Fruit fly (Drosophila melanogaster) S2 (cell line): ENCODE data around the gene PH4alphaMP.

ENCODE experiments used
- CG8478 ChIP-seq: fragments of >200 bp; optimal IDR thresholded peaks from 2 replicates; lab custom pipeline; 2018
- CTCF ChIP-seq, 2 experiments: fragments of >200 bp; optimal IDR thresholded peaks; 2 replicates each; lab custom pipeline; 2018

PH4alphaMP gene

DNA sequence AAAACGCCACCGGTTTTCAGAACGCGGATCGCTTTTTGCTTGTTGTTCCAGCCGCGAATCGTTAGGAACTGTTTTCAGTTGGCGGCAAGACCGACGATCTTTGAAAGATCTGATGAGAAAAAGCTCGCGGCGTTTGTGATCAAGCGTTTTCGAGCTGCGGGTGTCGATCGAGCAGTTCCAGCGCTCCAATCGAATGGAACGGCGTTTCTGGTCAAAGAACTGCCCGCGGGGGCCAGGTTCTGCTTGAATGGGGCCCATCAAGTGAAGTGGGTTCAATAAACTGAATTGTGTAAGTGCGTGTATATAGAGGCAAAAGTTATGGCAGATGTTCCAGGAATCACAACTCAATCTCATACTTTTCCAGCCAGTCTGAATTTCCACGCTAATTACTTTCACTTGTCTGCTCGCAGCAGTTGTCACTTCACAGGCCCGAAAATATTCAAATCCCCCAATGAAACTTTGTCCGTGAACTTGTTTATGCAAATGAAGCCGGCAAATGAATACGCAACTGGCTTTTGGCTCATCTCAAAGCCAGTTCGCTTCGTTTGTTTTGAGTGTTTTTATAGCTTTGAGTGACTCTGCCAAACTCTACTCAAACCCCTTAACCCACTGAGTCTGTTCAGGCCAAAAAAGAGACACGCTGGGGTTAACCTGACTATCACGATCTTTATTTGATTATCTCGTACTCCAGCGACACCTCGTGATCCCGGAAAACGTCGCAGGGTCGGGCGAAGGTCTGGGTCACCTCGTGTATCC lies at the start of gene PH4alphaMP:
PH4alphaMP (minus strand) TSS at position 51 of the 756 bp plus-strand sequence.
- TF ChIP-seq CG8478 (lab: Kevin White, UChicago) (no peak), CTCF (optimal IDR thresholded peaks at IDR 0.05; lab: Kevin White, UChicago) (no peak)

DNA sequence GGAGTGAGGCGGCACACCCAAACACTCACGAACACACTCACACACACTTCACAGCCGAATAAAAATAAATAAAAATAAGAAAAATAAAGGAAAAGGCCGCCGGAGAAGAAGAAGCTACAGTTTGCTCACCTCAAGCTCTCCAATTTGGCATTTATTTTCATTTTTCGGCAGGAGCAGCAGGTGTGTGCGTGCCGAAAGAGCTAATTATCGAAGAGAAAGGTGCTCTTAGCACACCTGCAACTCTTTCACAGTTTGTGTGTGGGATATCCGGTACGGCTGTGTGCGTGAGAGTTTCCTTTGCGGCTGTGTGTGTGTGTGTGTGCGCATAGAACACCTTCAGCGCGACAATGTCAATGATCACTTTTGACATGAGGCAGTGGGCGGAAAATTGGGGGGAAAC lies 49.0 kb upstream of the PH4alphaMP start:
- TF ChIP-seq CTCF (optimal IDR thresholded peaks at IDR 0.05; lab: Kevin White, UChicago) (no peak), CG8478 (lab: Kevin White, UChicago) (no peak)

dm6 chr3R:30541469-30541868 lies 45.5 kb upstream of the PH4alphaMP start:
- TF ChIP-seq CG8478 (lab: Kevin White, UChicago) = no peak
- TF ChIP-seq CTCF (optimal IDR thresholded peaks at IDR 0.05; lab: Kevin White, UChicago) = no peak

dm6 chr3R:30540196-30540595 lies 44.2 kb upstream of the PH4alphaMP start:
- TF ChIP-seq CTCF (optimal IDR thresholded peaks at IDR 0.05; lab: Kevin White, UChicago) (no peak), CG8478 (lab: Kevin White, UChicago) (no peak)

DNA sequence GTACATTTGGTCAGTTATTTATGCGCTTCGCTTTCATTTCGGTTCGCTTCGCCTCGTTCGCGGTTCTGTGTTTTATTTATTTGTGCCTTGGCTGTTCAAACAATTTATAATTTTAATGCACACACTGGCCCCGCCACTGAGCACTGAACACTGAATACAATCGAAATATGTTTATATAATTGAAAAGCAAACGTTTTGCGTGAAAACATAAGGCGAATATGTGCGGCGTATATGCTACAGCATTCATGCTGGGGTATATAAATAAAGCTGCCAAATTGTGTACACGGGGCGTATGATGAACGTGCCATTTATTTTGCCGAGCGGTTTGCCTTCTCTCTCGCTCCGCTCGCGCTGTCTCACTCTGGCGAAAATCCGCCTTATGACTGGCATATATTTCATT lies 41.0 kb upstream of the PH4alphaMP start:
- TF ChIP-seq CG8478 (lab: Kevin White, UChicago) (no peak), CTCF (optimal IDR thresholded peaks at IDR 0.05; lab: Kevin White, UChicago) (no peak)

DNA sequence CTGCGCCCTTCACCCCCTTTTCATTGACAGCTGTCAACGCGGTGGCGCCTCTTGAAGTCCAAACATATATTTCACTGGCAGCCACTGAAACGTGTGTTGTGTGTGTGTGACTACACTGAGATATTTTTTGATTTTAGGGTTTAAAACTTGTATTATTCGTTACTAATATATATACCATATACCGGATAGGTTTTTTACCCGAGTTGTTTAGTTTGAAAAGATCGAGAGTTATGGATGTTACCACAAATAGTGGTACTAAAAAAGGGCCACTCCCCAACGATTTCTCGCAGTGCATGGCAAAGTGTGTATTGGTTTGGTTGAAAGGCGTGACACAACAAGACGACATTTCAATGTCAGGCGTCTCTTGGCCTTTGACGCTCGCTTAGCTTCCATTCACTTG lies 40.5 kb upstream of the PH4alphaMP start:
- TF ChIP-seq CG8478 (lab: Kevin White, UChicago) = no peak
- no peak for TF ChIP-seq CTCF (optimal IDR thresholded peaks at IDR 0.05; lab: Kevin White, UChicago)

DNA sequence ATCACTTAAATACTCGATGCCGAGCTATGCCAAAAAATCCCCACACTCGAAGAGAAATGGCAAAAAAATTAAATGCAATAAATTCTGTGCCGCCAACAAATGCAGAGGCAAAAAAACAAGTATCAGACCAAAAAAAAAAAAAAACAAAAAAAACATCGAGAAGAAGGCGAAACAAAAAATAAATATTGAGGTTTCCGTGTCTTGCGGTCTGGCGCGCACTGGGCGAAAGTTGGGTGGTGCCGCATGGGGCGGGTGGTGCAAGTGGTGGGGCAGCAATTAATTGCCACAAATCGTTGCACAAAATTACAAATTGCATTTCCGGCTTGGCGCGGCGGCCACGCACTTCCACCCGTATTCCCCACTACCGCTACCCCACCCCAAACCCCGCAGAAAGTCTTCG lies 38.5 kb upstream of the PH4alphaMP start:
- TF ChIP-seq CG8478 (lab: Kevin White, UChicago) (no peak), CTCF (optimal IDR thresholded peaks at IDR 0.05; lab: Kevin White, UChicago) (no peak)

dm6 chr3R:30531989-30532653 lies 36.2 kb upstream of the PH4alphaMP start, which contains the start of gene tmod:
TSS of gene tmod (plus strand) at chr3R:30532607.
- TF ChIP-seq CTCF (optimal IDR thresholded peaks at IDR 0.05; lab: Kevin White, UChicago) = no peak
- no peak for TF ChIP-seq CG8478 (lab: Kevin White, UChicago)

DNA sequence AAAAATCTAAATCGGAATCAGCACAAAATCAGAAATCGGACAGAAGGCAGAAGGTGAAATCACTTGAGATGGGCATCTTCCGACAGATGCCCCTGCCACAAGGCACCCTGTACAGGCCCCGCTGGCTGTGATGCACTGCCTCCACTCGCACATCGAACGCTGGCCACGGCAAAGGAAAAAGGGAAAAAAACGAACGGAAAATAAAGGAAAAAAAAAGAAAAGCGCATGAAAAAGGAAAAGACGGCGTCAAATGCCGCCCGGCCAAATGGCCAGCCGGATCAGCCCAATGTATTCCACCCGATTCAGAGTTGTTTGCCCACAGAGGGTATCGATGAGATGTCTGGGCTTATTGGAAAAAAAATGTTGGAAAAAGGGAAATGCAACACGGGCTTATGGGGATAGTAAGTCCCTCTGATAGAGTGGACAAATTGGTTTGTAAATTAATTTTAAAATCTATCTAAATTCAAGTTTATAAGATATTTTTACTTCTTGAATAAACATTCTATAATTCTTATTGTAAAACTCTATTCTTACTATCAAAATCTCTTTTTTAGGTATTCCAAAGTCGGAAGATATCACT lies 35.3 kb upstream of the PH4alphaMP start:
- no peak for TF ChIP-seq CTCF (optimal IDR thresholded peaks at IDR 0.05; lab: Kevin White, UChicago)
- TF ChIP-seq CG8478 (lab: Kevin White, UChicago) = no peak

DNA sequence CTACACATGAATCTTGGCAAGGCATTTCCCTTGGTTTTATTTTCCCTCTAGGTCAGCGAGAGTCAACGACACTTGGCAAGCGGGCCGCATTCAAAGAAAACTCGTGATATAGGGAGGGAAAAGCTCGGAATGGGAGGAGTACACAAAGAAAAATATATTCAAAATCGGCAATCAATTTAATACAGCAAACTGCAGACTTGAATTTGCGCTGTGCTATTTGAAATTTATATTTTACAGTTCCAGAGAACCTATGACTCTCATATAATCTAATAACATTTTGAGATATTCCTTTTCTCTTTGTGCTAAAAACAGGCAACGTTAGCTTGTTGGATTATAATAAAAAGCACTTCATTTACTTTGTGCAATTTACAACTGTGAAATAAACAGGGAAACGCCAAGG lies 33.6 kb upstream of the PH4alphaMP start:
- TF ChIP-seq CG8478 (lab: Kevin White, UChicago) (no peak), CTCF (optimal IDR thresholded peaks at IDR 0.05; lab: Kevin White, UChicago) (no peak)

DNA sequence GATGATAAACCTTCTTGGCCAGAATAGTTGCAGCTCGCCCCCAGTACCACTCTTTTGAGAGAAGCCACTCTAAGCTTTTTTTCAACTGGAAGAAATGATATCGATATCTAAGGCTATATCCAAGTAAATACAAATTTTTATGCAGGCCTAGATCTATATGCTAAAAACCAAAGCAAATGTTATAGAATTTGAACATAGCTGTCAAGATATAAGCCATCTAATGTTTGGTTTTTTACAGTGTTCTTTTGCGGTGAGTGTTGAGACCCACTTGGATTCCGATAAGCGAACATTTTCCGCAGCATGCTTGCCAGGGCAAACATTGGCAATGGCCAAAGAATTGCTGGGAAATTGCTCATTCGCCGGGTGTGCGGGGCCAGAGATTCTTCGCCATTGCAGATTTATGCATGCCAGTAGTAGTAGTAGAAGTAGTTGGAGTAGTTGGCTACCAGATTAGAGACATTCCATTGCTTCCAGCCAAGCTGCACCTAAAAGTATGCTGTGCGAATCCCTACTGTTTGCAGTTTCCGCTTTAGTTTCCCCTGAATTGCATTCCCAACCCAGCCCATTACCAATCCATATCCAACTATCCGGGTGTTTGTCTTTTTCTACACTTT lies 32.8 kb upstream of the PH4alphaMP start:
- no peak for TF ChIP-seq CG8478 (lab: Kevin White, UChicago)
- no peak for TF ChIP-seq CTCF (optimal IDR thresholded peaks at IDR 0.05; lab: Kevin White, UChicago)

DNA sequence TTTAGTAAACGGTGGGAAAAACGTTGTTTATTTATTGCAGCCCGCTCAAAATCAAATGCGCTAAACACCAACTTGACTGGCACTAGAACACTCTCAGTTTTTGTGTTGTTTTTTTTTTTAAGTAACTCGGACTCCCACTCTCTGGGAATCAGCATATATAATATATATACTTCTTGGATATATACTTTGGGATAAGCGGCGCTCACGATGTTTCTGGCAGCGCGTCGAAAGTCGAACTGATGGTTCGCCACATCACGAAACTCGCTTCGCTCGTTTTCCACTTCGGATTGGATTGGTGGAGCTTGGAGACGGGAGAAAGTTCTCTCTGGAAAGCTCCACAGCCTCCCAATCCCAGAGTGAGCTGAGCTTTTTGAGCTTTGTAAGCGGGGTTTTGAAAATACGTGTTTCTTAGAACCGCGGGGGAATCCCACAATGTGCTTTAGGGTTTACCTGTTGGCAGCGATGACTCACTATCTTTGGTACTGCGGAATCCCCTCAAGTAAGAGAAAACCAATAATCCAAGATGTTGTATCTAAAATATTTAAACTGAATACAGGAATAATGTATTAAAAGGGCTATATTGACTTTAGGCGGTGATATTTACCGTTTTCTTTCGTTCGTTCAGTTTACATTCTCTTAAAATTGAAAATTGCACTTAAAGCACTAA lies 31.0 kb upstream of the PH4alphaMP start, which contains the start of gene jdp:
jdp (minus strand) TSS at position 239 of the 667 bp plus-strand sequence.
- TF ChIP-seq CTCF (optimal IDR thresholded peaks at IDR 0.05; lab: Kevin White, UChicago) (no peak), CG8478 (lab: Kevin White, UChicago) (no peak)

DNA sequence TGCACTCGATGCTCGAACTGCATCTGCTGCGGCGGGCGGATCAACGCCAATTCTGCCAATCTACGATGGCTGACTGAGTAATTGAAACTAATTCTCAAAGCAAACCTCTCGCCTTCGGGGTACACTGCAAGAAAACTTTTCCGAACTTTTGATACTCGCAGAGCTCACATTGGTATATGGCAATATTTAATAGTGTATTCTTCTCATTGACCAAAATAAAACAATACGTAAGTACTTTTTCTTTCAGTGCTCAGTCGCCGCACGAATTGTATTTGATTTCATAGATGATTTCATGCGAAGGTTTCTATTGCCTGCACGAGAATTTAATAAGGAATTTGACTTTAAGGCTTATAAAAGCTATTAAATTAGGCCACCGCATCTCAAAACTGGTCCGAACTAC lies 29.7 kb upstream of the PH4alphaMP start:
- TF ChIP-seq CTCF (optimal IDR thresholded peaks at IDR 0.05; lab: Kevin White, UChicago) (no peak), CG8478 (lab: Kevin White, UChicago) (no peak)

dm6 chr3R:30518274-30518873 lies 22.4 kb upstream of the PH4alphaMP start:
- TF ChIP-seq CTCF (optimal IDR thresholded peaks at IDR 0.05; lab: Kevin White, UChicago) (no peak), CG8478 (lab: Kevin White, UChicago) (no peak)
